Worm (Caenorhabditis elegans) whole organism, young adult: ENCODE measurements around the gene C05D11.13.

ENCODE experiments used
- F39B2.1 ChIP-seq: fragments of 200-800 bp; sonication (Bioruptor generic); IDR thresholded peaks from 2 replicates; pipeline ENCODE4 v1.3.6; 2022; ENCODE audit warnings: missing genetic modification reagents, missing genetic modification characterization, missing compliant biosample characterization
- F55B11.4 ChIP-seq: sonication (generic microtip); optimal IDR thresholded peaks from 2 replicates; lab custom pipeline; 2016; ENCODE audit warnings: missing compliant biosample characterization, missing genetic modification characterization, borderline replicate concordance; ENCODE audit not compliant: insufficient read depth
- F57C9.4 ChIP-seq: sonication (generic microtip); optimal IDR thresholded peaks from 2 replicates; lab custom pipeline; 2017; ENCODE audit warnings: mild to moderate bottlenecking, missing genetic modification characterization, missing compliant biosample characterization
- Y95B8A.8 ChIP-seq: fragments of 200-800 bp; sonication (Bioruptor generic); IDR thresholded peaks from 2 replicates; pipeline ENCODE4 v1.3.6; 2022; ENCODE audit warnings: missing genetic modification reagents, missing genetic modification characterization, missing compliant biosample characterization
- him-1 ChIP-seq: sonication (generic microtip); optimal IDR thresholded peaks from 2 replicates; lab custom pipeline; 2016; ENCODE audit warnings: missing genotype, missing genetic modification reagents, missing genetic modification characterization, missing compliant biosample characterization
- hlh-12 ChIP-seq: sonication (generic microtip); optimal IDR thresholded peaks from 2 replicates; lab custom pipeline; 2016; ENCODE audit warnings: missing genetic modification characterization, missing compliant biosample characterization
- lin-35 ChIP-seq, 3 experiments: fragments of 150-350 bp in 2 of 3; sonication (generic microtip) in 1 of 3; optimal IDR thresholded peaks; 2 replicates each; lab custom pipeline; 2014 to 2018; ENCODE audit warnings: missing biosample characterization in 3 of 3, missing genetic modification characterization in 3 of 3, missing genetic modification reagents in 3 of 3
- nfya-2 ChIP-seq: fragments of 200-800 bp; sonication (Bioruptor generic); IDR thresholded peaks from 2 replicates; pipeline ENCODE4 v1.3.6; 2022; ENCODE audit warnings: missing genetic modification reagents, missing genetic modification characterization, missing compliant biosample characterization
- nfyb-1 ChIP-seq: fragments of 200-800 bp; sonication (Bioruptor generic); IDR thresholded peaks from 2 replicates; pipeline ENCODE4 v1.3.6; 2022; ENCODE audit warnings: missing genetic modification reagents, missing genetic modification characterization, missing compliant biosample characterization
- nhr-120 ChIP-seq: fragments of 200-800 bp; sonication (Bioruptor generic); IDR thresholded peaks from 2 replicates; pipeline ENCODE4 v1.3.6; 2022; ENCODE audit warnings: missing genetic modification characterization, missing compliant biosample characterization
- pbrm-1 ChIP-seq: fragments of 200-800 bp; sonication (Bioruptor generic); IDR thresholded peaks from 2 replicates; pipeline ENCODE4 v1.3.6; 2022; ENCODE audit warnings: missing genetic modification reagents, missing genetic modification characterization, missing compliant biosample characterization
- pha-4 ChIP-seq: fragments of 150-350 bp; sonication (generic microtip); optimal IDR thresholded peaks from 2 replicates; lab custom pipeline; 2014; ENCODE audit warnings: missing biosample characterization, missing genetic modification reagents, missing genetic modification characterization
- sptf-2 ChIP-seq: fragments of 200-800 bp; sonication (Bioruptor generic); optimal IDR thresholded peaks from 2 replicates; lab custom pipeline; 2018; ENCODE audit warnings: mild to moderate bottlenecking, missing genetic modification characterization, missing compliant biosample characterization
- unc-62 ChIP-seq: fragments of 150-350 bp; optimal IDR thresholded peaks from 2 replicates; lab custom pipeline; 2014; ENCODE audit warnings: missing biosample characterization, missing genetic modification reagents, missing genetic modification characterization

DNA sequence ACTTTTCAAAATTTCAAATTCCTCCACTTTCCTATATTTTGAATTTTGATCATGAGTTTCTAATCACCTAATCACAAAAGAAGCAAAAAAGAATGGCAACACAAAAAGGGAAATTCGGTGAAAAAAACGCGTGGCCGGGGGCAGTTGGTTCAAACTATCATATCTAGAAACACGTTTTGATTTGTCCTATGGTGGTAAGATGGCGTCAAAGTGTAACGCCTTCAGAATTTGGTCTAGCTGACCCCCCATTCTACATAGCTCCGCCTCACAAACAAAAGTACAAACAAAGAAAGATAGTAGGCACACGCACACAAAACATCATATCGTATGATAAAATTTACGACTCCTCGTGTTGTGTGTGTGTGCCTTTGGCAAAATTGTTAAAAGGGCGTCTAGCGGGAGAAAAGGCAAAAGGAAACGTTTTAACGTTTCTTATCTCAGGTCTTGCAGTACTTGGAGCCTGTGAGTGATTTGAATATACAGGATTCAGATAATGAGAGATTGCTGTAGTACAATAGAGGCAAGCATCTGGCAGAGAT, 22.3 kb downstream of the C05D11.13 start:
- TF ChIP-seq F55B11.4 (tag; lab: Kevin White, UChicago): no peak
- TF ChIP-seq pbrm-1: no peak
- no peak for TF ChIP-seq Y95B8A.8
- no peak for TF ChIP-seq F57C9.4 (tag; lab: Kevin White, UChicago)
- no peak for TF ChIP-seq nfyb-1
- TF ChIP-seq unc-62 (GFP tag; lab: Kevin White, UChicago): no peak
- no peak for TF ChIP-seq F39B2.1 (GFP tag; lab: Robert Waterston, UW)
- TF ChIP-seq him-1 (tag; lab: Kevin White, UChicago): no peak
- TF ChIP-seq sptf-2 (GFP tag; lab: Kevin White, UChicago): no peak
- no peak for TF ChIP-seq hlh-12 (tag; lab: Kevin White, UChicago)
- no peak for TF ChIP-seq nhr-120 (GFP tag; lab: Robert Waterston, UW)
- no peak for TF ChIP-seq lin-35 (GFP tag; optimal IDR thresholded peaks at IDR 0.05; lab: Kevin White, UChicago)
- TF ChIP-seq nfya-2 (GFP tag; lab: Robert Waterston, UW): no peak
- no peak for TF ChIP-seq pha-4 (tag; lab: Kevin White, UChicago)
